Worm (Caenorhabditis elegans): ENCODE data around the gene gid-8.

gid-8 gene

ce11 chrV:1487262-1487661 lies 19.7 kb downstream of the gid-8 start:
- no peak for TF ChIP-seq lin-39 (tag; optimal IDR thresholded peaks at IDR 0.05)
- TF ChIP-seq mab-5 (tag; optimal IDR thresholded peaks at IDR 0.05) = no peak
- no peak for TF ChIP-seq lsy-2 (tag; optimal IDR thresholded peaks at IDR 0.05)
- TF ChIP-seq C34F6.9 (tag; optimal IDR thresholded peaks at IDR 0.05) = no peak
- TF ChIP-seq unc-62 (GFP tag; optimal IDR thresholded peaks at IDR 0.05) = no peak
- TF ChIP-seq ZK546.5 (tag; optimal IDR thresholded peaks at IDR 0.05) = no peak
- no peak for TF ChIP-seq nhr-23 (tag; optimal IDR thresholded peaks at IDR 0.05)
- TF ChIP-seq elt-3 (tag; optimal IDR thresholded peaks at IDR 0.05) = no peak
- TF ChIP-seq sma-3 (GFP tag; optimal IDR thresholded peaks at IDR 0.05) = no peak

ce11 chrV:1488642-1489041 lies 21.1 kb downstream of the gid-8 start:
- peak; percentile 14 for TF ChIP-seq C34F6.9 (tag; optimal IDR thresholded peaks at IDR 0.05)
- TF ChIP-seq ama-1 (optimal IDR thresholded peaks at IDR 0.05) = no peak

ce11 chrV:1491510-1491909 lies 24.0 kb downstream of the gid-8 start, which contains the start of gene C38C3.6:
Gene C38C3.6 (minus strand): TSS chrV:1491610.
- TF ChIP-seq aly-2 (tag; optimal IDR thresholded peaks at IDR 0.05) (no peak), elt-1 (tag; optimal IDR thresholded peaks at IDR 0.05) (no peak), C34F6.9 (tag; optimal IDR thresholded peaks at IDR 0.05) (no peak), egl-27 (tag; optimal IDR thresholded peaks at IDR 0.05) (no peak), ztf-4 (tag; optimal IDR thresholded peaks at IDR 0.05) (no peak), mab-5 (tag; optimal IDR thresholded peaks at IDR 0.05) (no peak), nhr-25 (tag; optimal IDR thresholded peaks at IDR 0.05) (no peak), sma-3 (GFP tag; optimal IDR thresholded peaks at IDR 0.05) (no peak), alr-1 (tag; optimal IDR thresholded peaks at IDR 0.05) (no peak), nhr-6 (tag; optimal IDR thresholded peaks at IDR 0.05) (no peak)

- TF ChIP-seq crh-2 (tag; optimal IDR thresholded peaks at IDR 0.05) (no peak), ZK546.5 (tag; optimal IDR thresholded peaks at IDR 0.05) (no peak), nhr-237 (tag; optimal IDR thresholded peaks at IDR 0.05) (no peak), mab-5 (tag; optimal IDR thresholded peaks at IDR 0.05) (no peak), nhr-129 (tag; optimal IDR thresholded peaks at IDR 0.05) (no peak), snpc-4 (tag; optimal IDR thresholded peaks at IDR 0.05) (no peak)
Measured at ce11 chrV:1494469-1494868, 26.9 kb downstream of the gid-8 start, which contains the start of gene spig-7. Gene spig-7 (plus strand): TSS chrV:1494769.

- TF ChIP-seq F13H6.1 (tag; optimal IDR thresholded peaks at IDR 0.05) = no peak
Measured at ce11 chrV:1495334-1495733, 27.8 kb downstream of the gid-8 start, which contains the start of gene C38C3.3. Gene C38C3.3 (plus strand): TSS chrV:1495634.

ce11 chrV:1495752-1496151 lies 28.2 kb downstream of the gid-8 start:
- TF ChIP-seq nhr-6 (tag; optimal IDR thresholded peaks at IDR 0.05) (no peak), lin-39 (tag; optimal IDR thresholded peaks at IDR 0.05) (no peak), blmp-1 (tag; optimal IDR thresholded peaks at IDR 0.05; ENCODE audit: insufficient read depth) (no peak), Y55F3AM.14 (GFP tag; optimal IDR thresholded peaks at IDR 0.05) (no peak), elt-1 (tag; optimal IDR thresholded peaks at IDR 0.05) (no peak), snpc-4 (tag; optimal IDR thresholded peaks at IDR 0.05) (no peak), nhr-23 (tag; optimal IDR thresholded peaks at IDR 0.05) (no peak), ztf-1 (GFP tag; conservative IDR thresholded peaks at IDR 0.05) (no peak), F13H6.1 (tag; optimal IDR thresholded peaks at IDR 0.05) (no peak), nhr-25 (tag; optimal IDR thresholded peaks at IDR 0.05) (no peak), alr-1 (tag; optimal IDR thresholded peaks at IDR 0.05) (no peak), mdl-1 (tag; optimal IDR thresholded peaks at IDR 0.05) (no peak), C34F6.9 (tag; optimal IDR thresholded peaks at IDR 0.05) (no peak), nhr-10 (tag; optimal IDR thresholded peaks at IDR 0.05) (no peak), ztf-4 (tag; optimal IDR thresholded peaks at IDR 0.05) (no peak), elt-3 (tag; optimal IDR thresholded peaks at IDR 0.05) (no peak), lin-13 (GFP tag; optimal IDR thresholded peaks at IDR 0.05) (no peak), mbf-1 (tag; optimal IDR thresholded peaks at IDR 0.05) (no peak), egl-27 (tag; optimal IDR thresholded peaks at IDR 0.05) (no peak)

- TF ChIP-seq nhr-10 (tag; optimal IDR thresholded peaks at IDR 0.05) (no peak), alr-1 (tag; optimal IDR thresholded peaks at IDR 0.05) (no peak), dmd-4 (tag; optimal IDR thresholded peaks at IDR 0.05) (no peak), sma-9 (GFP tag; optimal IDR thresholded peaks at IDR 0.05) (no peak), sma-9 (tag; optimal IDR thresholded peaks at IDR 0.05) (no peak), ztf-1 (GFP tag; conservative IDR thresholded peaks at IDR 0.05) (no peak), nhr-77 (tag; optimal IDR thresholded peaks at IDR 0.05) (no peak), sma-3 (GFP tag; optimal IDR thresholded peaks at IDR 0.05) (no peak), ceh-16 (tag; optimal IDR thresholded peaks at IDR 0.05) (no peak), nhr-23 (tag; optimal IDR thresholded peaks at IDR 0.05) (no peak), skn-1 (tag; optimal IDR thresholded peaks at IDR 0.05) (no peak), unc-62 (GFP tag; optimal IDR thresholded peaks at IDR 0.05) (no peak), ZK546.5 (tag; optimal IDR thresholded peaks at IDR 0.05) (no peak), crh-2 (tag; optimal IDR thresholded peaks at IDR 0.05) (no peak), nhr-12 (tag; optimal IDR thresholded peaks at IDR 0.05) (no peak), lin-13 (GFP tag; optimal IDR thresholded peaks at IDR 0.05) (no peak), mab-5 (tag; optimal IDR thresholded peaks at IDR 0.05) (no peak), unc-39 (tag; optimal IDR thresholded peaks at IDR 0.05) (no peak), nhr-11 (tag; optimal IDR thresholded peaks at IDR 0.05) (no peak), ztf-11 (tag; optimal IDR thresholded peaks at IDR 0.05) (no peak), sem-4 (tag; optimal IDR thresholded peaks at IDR 0.05) (no peak)
Measured at ce11 chrV:1499140-1499539, 31.6 kb downstream of the gid-8 start, which contains the start of gene sru-27. Gene sru-27 (plus strand): TSS chrV:1499440.
